Worm (Caenorhabditis elegans) whole organism, L4/young adult: ENCODE measurements around the gene rpl-16.

Experiments used
- W03F9.2 ChIP-seq: fragments of 150-350 bp; optimal IDR thresholded peaks from 2 replicates; lab custom pipeline; 2014; ENCODE audit warnings: missing biosample characterization, missing genetic modification characterization
- dao-5 ChIP-seq: sonication (generic microtip); optimal IDR thresholded peaks from 2 replicates; lab custom pipeline; 2016; ENCODE audit warnings: missing genotype, missing genetic modification characterization, moderate library complexity, missing compliant biosample characterization
- him-1 ChIP-seq: sonication (generic microtip); optimal IDR thresholded peaks from 2 replicates; lab custom pipeline; 2016; ENCODE audit warnings: missing genotype, missing genetic modification reagents, missing genetic modification characterization, missing compliant biosample characterization

Gene rpl-16

DNA sequence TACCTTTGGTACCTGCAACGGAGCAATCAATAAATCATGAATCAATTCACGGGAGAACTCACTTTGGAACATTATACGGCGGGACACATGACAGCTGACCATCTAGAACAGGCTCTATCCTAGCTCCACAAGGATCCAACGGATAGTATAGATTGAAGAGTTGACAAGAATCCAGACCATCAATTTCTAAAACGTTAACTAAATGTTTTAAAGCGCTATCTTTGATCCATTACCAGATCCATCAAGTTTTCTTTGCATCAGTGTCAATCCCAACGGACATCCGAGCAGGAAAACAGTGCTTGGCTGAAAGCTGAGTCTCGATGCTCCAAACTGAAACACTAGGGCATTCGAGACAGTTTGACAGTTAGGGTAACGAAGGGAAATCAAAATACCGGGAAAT, 20.0 kb upstream of the rpl-16 start:
- TF ChIP-seq dao-5: no peak
- TF ChIP-seq W03F9.2 (tag; lab: Kevin White, UChicago): no peak
- no peak for TF ChIP-seq him-1 (tag; lab: Kevin White, UChicago)

DNA sequence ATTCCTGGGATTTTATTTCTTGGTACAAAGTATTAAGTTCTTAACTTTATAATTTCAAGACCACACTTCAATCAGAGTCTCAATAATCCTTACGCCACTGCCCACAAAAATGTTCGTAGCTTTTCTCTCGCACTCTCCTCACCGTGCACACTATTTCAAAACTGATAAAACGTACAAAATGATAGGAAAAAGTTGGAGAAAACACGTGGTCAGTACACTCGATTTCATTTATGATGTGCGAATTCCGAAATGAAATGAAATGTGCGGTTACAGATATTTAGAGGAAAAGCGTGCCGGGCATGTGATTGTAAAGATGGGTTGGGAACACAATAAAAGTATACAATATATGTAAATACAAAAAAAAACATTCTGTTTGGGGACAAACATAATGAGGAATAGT, 17.0 kb upstream of the rpl-16 start:
- TF ChIP-seq dao-5: no peak
- TF ChIP-seq W03F9.2 (tag; lab: Kevin White, UChicago): peak; percentile 11

DNA sequence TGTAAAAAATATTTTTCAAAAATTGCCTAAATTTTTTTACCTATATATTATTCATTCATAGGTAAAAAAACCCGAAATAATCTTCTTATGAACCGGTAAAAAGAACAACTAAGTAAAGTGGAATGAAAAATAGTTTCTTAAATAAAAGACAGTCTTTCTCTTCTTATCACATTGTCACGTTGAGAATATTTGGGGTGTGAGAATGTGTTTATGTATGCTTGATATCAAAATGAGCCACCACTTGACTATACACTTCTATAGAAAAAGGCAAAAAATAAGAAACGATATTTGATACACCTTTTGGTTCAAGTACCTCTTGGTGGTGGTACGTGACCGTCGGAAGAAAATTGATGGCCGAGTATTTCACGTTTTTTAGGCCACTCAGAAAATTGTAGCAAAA, 16.1 kb upstream of the rpl-16 start, which contains the start of gene hmit-1.3:
TSS of gene hmit-1.3 (minus strand) at position 103 of the 400 bp plus-strand sequence.
- no peak for TF ChIP-seq him-1 (tag; lab: Kevin White, UChicago)
- TF ChIP-seq dao-5: no peak
- no peak for TF ChIP-seq W03F9.2 (tag; lab: Kevin White, UChicago)

DNA sequence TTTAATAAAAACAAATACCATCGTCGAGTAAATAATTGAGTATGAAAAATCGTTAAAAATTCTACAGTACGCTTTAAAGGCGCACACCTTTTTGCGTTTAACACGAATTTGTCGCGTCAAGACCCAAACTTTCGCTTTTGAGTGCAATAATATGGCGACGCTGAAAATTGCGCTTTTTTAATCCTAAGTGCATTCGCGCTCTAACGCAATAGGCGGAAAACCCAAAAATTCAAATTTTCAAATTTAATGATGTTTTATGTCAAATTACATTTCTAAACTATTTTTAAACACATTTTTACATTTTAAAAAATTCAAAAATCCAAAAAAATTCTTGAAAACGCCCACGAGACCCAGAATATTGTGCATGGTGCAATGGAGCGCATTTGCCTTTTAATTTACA, 8.4 kb upstream of the rpl-16 start:
- no peak for TF ChIP-seq W03F9.2 (tag; lab: Kevin White, UChicago)
- TF ChIP-seq dao-5: no peak
- no peak for TF ChIP-seq him-1 (tag; lab: Kevin White, UChicago)

DNA sequence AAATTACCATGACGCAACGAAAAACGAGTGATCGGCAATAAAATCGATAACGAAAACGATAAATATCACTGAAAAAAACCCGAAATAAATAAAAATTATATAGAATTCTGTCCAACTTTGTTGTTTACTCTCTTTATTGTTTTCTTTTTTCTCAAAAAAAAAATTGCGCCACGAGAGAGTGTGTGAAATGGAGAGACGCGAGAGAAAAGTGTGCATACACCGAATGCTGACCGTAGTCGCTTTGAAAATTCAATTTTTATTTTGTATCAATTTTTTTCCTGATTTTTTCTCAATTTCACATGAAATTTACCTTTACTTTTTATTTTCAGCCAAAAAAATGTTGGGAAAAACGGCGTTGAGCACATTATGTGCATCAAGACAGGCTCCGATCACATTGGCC, 6.5 kb upstream of the rpl-16 start, which contains the start of the genes M01F1.4 and mrpl-35:
TSS of gene M01F1.4 (minus strand) at position 126 of the 400 bp plus-strand sequence.
TSS of gene mrpl-35 (plus strand) at position 330 of the 400 bp plus-strand sequence.
- TF ChIP-seq him-1 (tag; lab: Kevin White, UChicago) (no peak), W03F9.2 (tag; lab: Kevin White, UChicago) (peak; percentile 82)

DNA sequence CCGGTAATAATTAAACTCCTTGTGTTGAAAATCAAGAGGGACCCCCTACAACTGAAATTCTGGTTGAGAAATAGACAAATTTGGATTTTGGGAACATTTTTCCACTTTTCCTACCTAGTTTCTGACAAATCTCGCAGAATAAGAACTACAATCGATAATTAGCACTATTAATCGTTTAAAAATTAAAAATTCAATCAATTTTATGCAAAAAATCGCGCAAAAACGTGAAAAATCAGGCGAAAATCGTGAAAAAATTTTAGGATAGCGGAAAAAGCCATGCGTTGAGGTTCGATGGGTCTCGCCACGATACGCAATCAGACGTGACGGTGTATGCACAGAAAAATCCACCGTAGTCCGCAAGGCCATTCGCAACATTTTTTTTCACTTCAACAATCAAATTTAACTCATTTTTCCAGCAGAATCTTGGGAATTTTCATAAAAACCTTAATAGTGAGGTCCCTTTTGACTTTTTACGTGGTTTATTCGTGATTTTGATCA, 1.7 kb upstream of the rpl-16 start, which contains the start of gene lias-1:
TSS of gene lias-1 (minus strand) at position 51 of the 498 bp plus-strand sequence.
- TF ChIP-seq him-1 (tag; lab: Kevin White, UChicago) (peak; percentile 19), dao-5 (no peak), W03F9.2 (tag; lab: Kevin White, UChicago) (peak; percentile 94)

DNA sequence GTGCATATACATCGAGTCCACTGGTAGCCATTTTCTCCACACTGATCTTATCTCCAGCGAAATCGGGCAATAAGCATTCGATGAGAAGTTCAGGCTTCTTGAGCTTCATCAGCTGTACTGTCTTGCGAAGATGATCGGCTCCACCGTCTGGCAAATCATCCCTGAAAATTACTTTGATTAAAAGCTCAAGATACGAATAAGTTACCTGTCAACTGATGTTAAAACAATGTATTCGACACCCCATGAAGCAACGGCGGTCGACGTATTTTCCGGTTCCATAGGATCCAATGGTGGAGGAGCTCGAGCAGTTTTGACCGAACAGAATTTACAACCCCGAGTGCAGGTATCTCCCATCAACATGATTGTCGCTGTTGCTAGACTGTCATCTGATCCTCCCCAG, 835 bp upstream of the rpl-16 start:
- TF ChIP-seq him-1 (tag; lab: Kevin White, UChicago) (no peak), W03F9.2 (tag; lab: Kevin White, UChicago) (no peak), dao-5 (no peak)

DNA sequence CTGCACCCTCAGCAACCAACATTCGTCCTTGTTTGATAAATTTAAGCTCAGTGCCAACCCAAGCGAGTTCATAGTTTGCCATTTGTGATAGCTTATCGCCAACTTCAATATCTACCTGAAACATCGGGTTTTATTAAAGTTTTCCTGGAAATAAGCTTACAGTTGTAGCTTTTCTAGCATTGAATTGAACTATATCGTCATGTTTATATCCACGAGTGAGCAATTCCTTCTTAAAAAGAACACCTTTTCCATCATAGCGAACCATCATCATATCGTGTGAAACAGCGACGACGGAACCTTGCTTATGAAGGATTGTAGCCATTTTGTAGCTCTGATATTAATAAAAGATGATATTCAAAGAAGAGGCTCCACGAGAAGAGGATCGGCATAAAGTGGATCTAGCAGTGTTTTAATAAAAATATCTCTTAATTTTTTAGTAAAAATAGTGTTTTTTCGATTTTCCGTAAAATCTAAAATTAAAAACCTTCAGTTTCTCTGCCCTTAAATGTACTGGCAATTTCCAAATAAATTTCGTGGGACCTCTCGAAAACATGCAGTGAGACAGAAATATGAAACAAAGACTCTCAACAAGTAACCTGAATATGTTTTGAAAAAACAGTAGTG, 1.1 kb downstream of the rpl-16 start, which contains the start of gene M01F1.8:
TSS of gene M01F1.8 (minus strand) at position 335 of the 624 bp plus-strand sequence.
- TF ChIP-seq dao-5: no peak
- TF ChIP-seq him-1 (tag; lab: Kevin White, UChicago): no peak
- no peak for TF ChIP-seq W03F9.2 (tag; lab: Kevin White, UChicago)

DNA sequence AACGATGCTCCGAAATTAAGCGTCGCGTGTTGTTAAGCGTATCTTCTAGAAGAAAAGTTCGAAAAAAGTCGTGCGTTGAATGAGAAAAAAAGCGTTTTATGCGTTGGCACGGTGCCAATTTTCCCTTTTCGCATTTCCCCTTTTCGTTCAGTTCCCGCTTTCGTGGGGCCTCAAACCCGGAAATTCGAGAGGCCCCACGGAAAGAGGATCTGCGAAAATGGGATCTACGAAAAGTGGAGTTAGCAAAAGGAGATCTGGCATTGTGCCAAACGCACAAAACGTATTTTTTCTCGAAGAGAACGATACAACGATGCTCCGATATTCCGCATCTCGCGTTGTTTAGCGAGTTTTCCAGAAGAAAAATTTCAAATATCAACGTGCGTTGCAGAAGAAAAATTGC, 3.6 kb downstream of the rpl-16 start:
- no peak for TF ChIP-seq him-1 (tag; lab: Kevin White, UChicago)
- TF ChIP-seq dao-5: no peak
- no peak for TF ChIP-seq W03F9.2 (tag; lab: Kevin White, UChicago)

DNA sequence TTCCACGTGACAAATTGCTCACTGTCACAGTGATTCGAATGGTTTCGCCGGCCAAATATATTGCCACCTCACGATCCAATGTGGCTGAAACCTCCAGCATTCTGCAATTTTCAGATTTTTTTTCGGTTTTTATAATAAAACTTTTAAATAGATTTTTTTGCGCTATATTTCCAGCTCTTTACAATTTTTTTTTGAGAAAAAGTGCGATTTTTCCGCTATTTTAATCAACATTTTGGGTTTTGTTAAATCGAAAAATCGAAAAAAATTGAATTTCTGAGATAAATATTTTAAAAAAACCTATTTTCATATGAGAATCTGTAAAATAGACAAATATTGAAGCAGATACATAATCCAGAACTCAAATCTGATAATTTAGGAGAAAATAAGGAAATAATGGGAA, 4.4 kb downstream of the rpl-16 start, which contains the start of gene M01F1.9:
TSS of gene M01F1.9 (minus strand) at position 101 of the 400 bp plus-strand sequence.
- TF ChIP-seq W03F9.2 (tag; lab: Kevin White, UChicago) (no peak), dao-5 (no peak), him-1 (tag; lab: Kevin White, UChicago) (no peak)

DNA sequence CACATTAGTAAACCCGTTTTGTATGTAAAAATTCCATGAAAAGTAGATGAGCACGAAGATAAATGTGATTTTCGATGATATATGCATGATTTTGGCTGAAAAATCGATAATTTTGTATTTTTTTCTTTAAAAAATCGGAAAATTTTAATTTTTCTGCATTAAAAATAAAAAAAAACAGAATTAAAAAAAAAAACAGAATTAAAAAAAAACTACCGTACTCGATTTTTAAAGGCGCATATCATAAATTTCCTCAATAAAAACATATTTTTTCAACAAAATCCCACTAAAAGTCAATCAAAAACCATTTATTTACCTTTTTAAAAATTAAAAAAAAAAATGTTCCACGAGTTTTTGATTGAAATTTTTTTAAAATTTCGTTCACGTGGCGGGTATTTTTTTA, 10.3 kb downstream of the rpl-16 start, which contains the start of gene gly-14:
TSS of gene gly-14 (minus strand) at position 101 of the 400 bp plus-strand sequence.
- TF ChIP-seq W03F9.2 (tag; lab: Kevin White, UChicago): no peak
- TF ChIP-seq him-1 (tag; lab: Kevin White, UChicago): no peak
- no peak for TF ChIP-seq dao-5

DNA sequence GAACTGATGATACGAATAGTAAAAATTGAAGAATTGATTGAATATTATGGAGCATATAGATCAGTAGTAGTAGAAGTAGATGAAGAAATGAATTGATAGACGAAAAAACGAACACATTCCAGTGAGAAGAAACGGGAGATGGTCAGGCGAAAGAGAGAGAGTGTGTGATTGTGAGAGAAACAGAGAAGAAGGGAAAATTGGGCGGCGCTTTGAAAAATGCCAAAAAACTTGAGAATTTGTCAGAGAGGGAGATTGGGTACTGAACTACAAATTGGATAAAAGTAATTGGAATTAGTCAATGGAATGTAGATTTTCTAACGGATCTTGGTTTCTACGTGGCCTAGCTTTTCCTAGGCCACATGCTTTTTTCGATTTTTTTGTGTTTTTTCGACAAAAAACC, 15.2 kb downstream of the rpl-16 start, which contains the start of gene C34C12.7:
TSS of gene C34C12.7 (minus strand) at position 118 of the 400 bp plus-strand sequence.
- TF ChIP-seq dao-5 (no peak), W03F9.2 (tag; lab: Kevin White, UChicago) (no peak), him-1 (tag; lab: Kevin White, UChicago) (no peak)

DNA sequence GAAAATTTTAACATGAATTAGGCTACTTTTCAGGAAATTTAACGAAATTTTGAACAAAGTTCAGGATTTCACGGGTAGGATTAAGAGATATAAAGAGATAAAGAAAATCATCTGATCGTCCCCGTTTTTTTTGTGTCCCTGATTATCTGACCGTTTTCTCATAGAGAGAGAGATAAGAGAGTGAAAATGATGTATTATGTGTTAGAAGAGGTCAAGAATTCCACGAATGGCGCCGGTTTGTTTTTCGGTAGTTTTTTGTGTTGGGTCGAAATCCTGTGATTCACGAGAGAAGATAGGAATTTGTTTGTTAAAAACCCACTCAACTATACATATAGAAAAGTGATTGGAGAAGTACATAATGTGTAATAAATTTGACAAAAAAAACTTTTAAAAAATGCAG, 16.3 kb downstream of the rpl-16 start:
- no peak for TF ChIP-seq W03F9.2 (tag; lab: Kevin White, UChicago)
- TF ChIP-seq dao-5: no peak
- TF ChIP-seq him-1 (tag; lab: Kevin White, UChicago): no peak

DNA sequence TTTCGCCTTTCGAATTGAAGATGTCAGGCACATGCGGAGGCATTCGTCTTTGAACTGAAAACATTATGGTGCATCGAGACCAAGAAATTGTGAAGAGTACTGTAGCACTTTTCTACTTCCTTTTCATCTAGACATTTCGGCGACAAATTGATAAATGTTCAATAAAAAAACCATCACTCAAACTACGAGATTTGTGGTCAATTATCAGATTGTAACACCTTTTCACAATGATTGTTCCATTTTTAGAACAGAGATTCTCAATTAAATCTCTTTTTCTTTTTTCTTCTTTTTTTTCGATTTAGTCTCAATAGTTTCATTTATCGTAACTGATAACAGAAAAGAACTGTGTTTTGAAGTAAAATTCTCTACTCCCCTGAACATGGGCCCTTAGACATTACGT, 17.3 kb downstream of the rpl-16 start:
- TF ChIP-seq dao-5 (no peak), W03F9.2 (tag; lab: Kevin White, UChicago) (no peak), him-1 (tag; lab: Kevin White, UChicago) (no peak)
